Worm (Caenorhabditis elegans) whole organism, L1 larva: ENCODE results near the gene H34I24.2.
A peak's percentile ranks its signal among the peaks of the same experiment; 100 is the strongest.
"Not testable (repeated sequence)": the region's sequence is repeated elsewhere in the genome, so short reads cannot be mapped to it uniquely, and the experiment has no call there.

Experiments used
- C04F5.9 ChIP-seq: sonication (generic microtip); optimal IDR thresholded peaks from 2 replicates; lab custom pipeline; 2016; ENCODE audit warnings: missing genetic modification characterization, missing compliant biosample characterization
- C16A3.4 ChIP-seq: fragments of 150-350 bp; optimal IDR thresholded peaks from 2 replicates; lab custom pipeline; 2014; ENCODE audit warnings: missing biosample characterization, missing genetic modification characterization
- ama-1 ChIP-seq: fragments of 150-350 bp; optimal IDR thresholded peaks from 2 replicates; lab custom pipeline; 2014
- blmp-1 ChIP-seq: fragments of 150-350 bp; optimal IDR thresholded peaks from 2 replicates; lab custom pipeline; 2014; ENCODE audit warnings: missing biosample characterization, missing genetic modification characterization
- ceh-88 ChIP-seq: fragments of 200-800 bp; sonication (Bioruptor generic); IDR thresholded peaks from 2 replicates; pipeline ENCODE4 v1.3.6; 2022; ENCODE audit warnings: missing genetic modification characterization, missing compliant biosample characterization
- ces-1 ChIP-seq: fragments of 150-350 bp; optimal IDR thresholded peaks from 2 replicates; lab custom pipeline; 2014; ENCODE audit warnings: missing biosample characterization, missing genetic modification reagents, missing genetic modification characterization
- dpl-1 ChIP-seq, 3 experiments: fragments of 150-350 bp in 2 of 3; sonication (generic microtip) in 1 of 3; optimal IDR thresholded peaks; 2 replicates each; lab custom pipeline; 2014 to 2017; ENCODE audit warnings: missing biosample characterization in 3 of 3, missing genetic modification characterization in 3 of 3, missing genetic modification reagents in 3 of 3
- dsc-1 ChIP-seq: sonication (generic microtip); optimal IDR thresholded peaks from 2 replicates; lab custom pipeline; 2016; ENCODE audit warnings: mild to moderate bottlenecking, missing genetic modification characterization, missing compliant biosample characterization
- efl-1 ChIP-seq, 4 experiments: fragments of 150-350 bp; optimal IDR thresholded peaks in 3 of 4; peaks in 1 of 4; 1 replicate in 1 of 4; 2 replicates in 3 of 4; lab custom pipeline; 2014; ENCODE audit warnings: missing biosample characterization in 2 of 4, missing genetic modification characterization in 2 of 4, missing genetic modification reagents in 2 of 4
- egl-13 ChIP-seq: sonication (generic microtip); optimal IDR thresholded peaks from 2 replicates; lab custom pipeline; 2016; ENCODE audit warnings: missing genotype, missing genetic modification reagents, missing genetic modification characterization, missing compliant biosample characterization
- elt-2 ChIP-seq: sonication (generic microtip); optimal IDR thresholded peaks from 2 replicates; lab custom pipeline; 2016; ENCODE audit warnings: missing genetic modification characterization, mild to moderate bottlenecking, inconsistent platforms, missing compliant biosample characterization, missing genetic modification reagents
- ets-5 ChIP-seq: fragments of 200-800 bp; sonication (Bioruptor generic); IDR thresholded peaks from 2 replicates; pipeline ENCODE4 v1.3.6; 2022; ENCODE audit warnings: missing genetic modification characterization, missing compliant biosample characterization
- fkh-4 ChIP-seq: sonication (generic microtip); optimal IDR thresholded peaks from 2 replicates; lab custom pipeline; 2016; ENCODE audit warnings: missing compliant biosample characterization, missing genetic modification characterization, borderline replicate concordance
- fkh-8 ChIP-seq: sonication (generic microtip); optimal IDR thresholded peaks from 2 replicates; lab custom pipeline; 2016; ENCODE audit warnings: mild to moderate bottlenecking, missing genetic modification characterization, missing compliant biosample characterization
- irx-1 ChIP-seq: sonication (generic microtip); optimal IDR thresholded peaks from 2 replicates; lab custom pipeline; 2016; ENCODE audit warnings: missing genetic modification characterization, missing compliant biosample characterization
- jun-1 ChIP-seq: fragments of 150-350 bp; optimal IDR thresholded peaks from 2 replicates; lab custom pipeline; 2014; ENCODE audit warnings: missing biosample characterization, missing genetic modification reagents, missing genetic modification characterization
- lin-13 ChIP-seq: fragments of 150-350 bp; optimal IDR thresholded peaks from 2 replicates; lab custom pipeline; 2014; ENCODE audit warnings: missing biosample characterization, missing genetic modification reagents, missing genetic modification characterization
- lin-14 ChIP-seq: fragments of 200-800 bp; sonication (Bioruptor generic); optimal IDR thresholded peaks from 2 replicates; lab custom pipeline; 2018; ENCODE audit warnings: mild to moderate bottlenecking, missing genetic modification characterization, moderate library complexity, missing compliant biosample characterization
- lin-15B ChIP-seq: fragments of 150-350 bp; sonication (generic microtip); optimal IDR thresholded peaks from 3 replicates; lab custom pipeline; 2014; ENCODE audit warnings: missing biosample characterization, missing genetic modification characterization
- mab-9 ChIP-seq: fragments of 200-800 bp; sonication (Bioruptor generic); IDR thresholded peaks from 2 replicates; pipeline ENCODE4 v1.3.6; 2022; ENCODE audit warnings: missing genetic modification reagents, missing genetic modification characterization, missing compliant biosample characterization
- mdl-1 ChIP-seq, 2 experiments: fragments of 150-350 bp; optimal IDR thresholded peaks; 2 replicates each; lab custom pipeline; 2014 to 2017; ENCODE audit warnings: missing biosample characterization in 2 of 2, missing genetic modification characterization in 2 of 2, inconsistent platforms in 1 of 2
- mef-2 ChIP-seq: fragments of 150-350 bp; optimal IDR thresholded peaks from 2 replicates; lab custom pipeline; 2014; ENCODE audit warnings: missing biosample characterization, missing genetic modification characterization
- nhr-11 ChIP-seq: fragments of 150-350 bp; optimal IDR thresholded peaks from 2 replicates; lab custom pipeline; 2014; ENCODE audit warnings: missing biosample characterization, missing genetic modification characterization
- nhr-20 ChIP-seq: sonication (generic microtip); optimal IDR thresholded peaks from 2 replicates; lab custom pipeline; 2016; ENCODE audit warnings: mild to moderate bottlenecking, missing genetic modification characterization, missing compliant biosample characterization
- nhr-71 ChIP-seq: sonication (generic microtip); optimal IDR thresholded peaks from 2 replicates; lab custom pipeline; 2016; ENCODE audit warnings: mild to moderate bottlenecking, missing genetic modification characterization, moderate library complexity, missing compliant biosample characterization
- nhr-76 ChIP-seq: sonication (generic microtip); optimal IDR thresholded peaks from 2 replicates; lab custom pipeline; 2017; ENCODE audit warnings: missing biosample characterization, missing genetic modification characterization
- nhr-85 ChIP-seq: sonication (generic microtip); peaks from one replicate; lab custom pipeline; 2016; ENCODE audit warnings: missing genetic modification characterization, inconsistent platforms, missing compliant biosample characterization
- pag-3 ChIP-seq: sonication (generic microtip); optimal IDR thresholded peaks from 2 replicates; lab custom pipeline; 2017; ENCODE audit warnings: missing genetic modification characterization, mild to moderate bottlenecking, missing compliant biosample characterization, antibody characterized with exemption, borderline replicate concordance; ENCODE audit not compliant: insufficient read depth
- pax-3 ChIP-seq: fragments of 200-800 bp; sonication (Bioruptor generic); optimal IDR thresholded peaks from 2 replicates; lab custom pipeline; 2018; ENCODE audit warnings: mild to moderate bottlenecking, missing genetic modification characterization, moderate library complexity, missing compliant biosample characterization
- pqm-1 ChIP-seq: sonication (generic microtip); optimal IDR thresholded peaks from 3 replicates; lab custom pipeline; 2017; ENCODE audit warnings: missing biosample characterization, missing genetic modification characterization
- skn-1 ChIP-seq: fragments of 150-350 bp; optimal IDR thresholded peaks from 2 replicates; lab custom pipeline; 2014; ENCODE audit warnings: missing biosample characterization, missing genetic modification characterization
- snpc-4 ChIP-seq: fragments of 150-350 bp; optimal IDR thresholded peaks from 2 replicates; lab custom pipeline; 2014; ENCODE audit warnings: missing biosample characterization, missing genetic modification characterization
- sox-4 ChIP-seq: sonication (generic microtip); optimal IDR thresholded peaks from 2 replicates; lab custom pipeline; 2016; ENCODE audit warnings: missing genetic modification characterization, missing compliant biosample characterization
- sup-37 ChIP-seq: fragments of 200-800 bp; sonication (Bioruptor generic); optimal IDR thresholded peaks from 2 replicates; lab custom pipeline; 2018; ENCODE audit warnings: mild to moderate bottlenecking, missing genetic modification characterization, missing compliant biosample characterization
- tbx-2 ChIP-seq: sonication (generic microtip); optimal IDR thresholded peaks from 2 replicates; lab custom pipeline; 2016; ENCODE audit warnings: missing genetic modification characterization, missing compliant biosample characterization
- tlp-1 ChIP-seq: fragments of 150-350 bp; optimal IDR thresholded peaks from 2 replicates; lab custom pipeline; 2014; ENCODE audit warnings: missing biosample characterization, missing genetic modification characterization
- unc-130 ChIP-seq: fragments of 150-350 bp; optimal IDR thresholded peaks from 2 replicates; lab custom pipeline; 2017; ENCODE audit warnings: missing biosample characterization, missing genetic modification characterization, inconsistent platforms
- unc-98 ChIP-seq: fragments of 200-800 bp; sonication (Bioruptor generic); IDR thresholded peaks from 2 replicates; pipeline ENCODE4 v1.3.6; 2022; ENCODE audit warnings: missing genetic modification characterization, missing compliant biosample characterization
- xbp-1 ChIP-seq: sonication (generic microtip); optimal IDR thresholded peaks from 2 replicates; lab custom pipeline; 2016; ENCODE audit warnings: missing genetic modification characterization, missing compliant biosample characterization

The H34I24.2 gene

ce11 chrIII:2881117-2881516 is 39.3 kb downstream of the H34I24.2 start (continued):
- peak; percentile 7 for TF ChIP-seq nhr-85
- no peak for TF ChIP-seq sup-37
- TF ChIP-seq C04F5.9 (tag; lab: Kevin White, UChicago): no peak
- no peak for TF ChIP-seq tbx-2
- TF ChIP-seq mdl-1 (tag; optimal IDR thresholded peaks at IDR 0.05; lab: Kevin White, UChicago): no peak
- TF ChIP-seq lin-13 (GFP tag; lab: Kevin White, UChicago): no peak
- TF ChIP-seq mef-2 (tag; lab: Kevin White, UChicago): no peak
- no peak for TF ChIP-seq ceh-88 (GFP tag; lab: Robert Waterston, UW)
- TF ChIP-seq dpl-1 (GFP tag; optimal IDR thresholded peaks at IDR 0.05; lab: Kevin White, UChicago): no peak
- no peak for TF ChIP-seq ces-1 (GFP tag; lab: Kevin White, UChicago)
- TF ChIP-seq jun-1 (tag; lab: Kevin White, UChicago): no peak
- TF ChIP-seq nhr-76: no peak
- TF ChIP-seq ets-5 (GFP tag; lab: Robert Waterston, UW): no peak
- TF ChIP-seq nhr-11 (tag; lab: Kevin White, UChicago): no peak
- no peak for TF ChIP-seq lin-15B
- no peak for TF ChIP-seq fkh-8
- TF ChIP-seq fkh-4: no peak
- TF ChIP-seq xbp-1: peak; percentile 7
- peak; percentile 26 for TF ChIP-seq nhr-20 (tag; lab: Kevin White, UChicago)
- no peak for TF ChIP-seq pax-3 (tag; lab: Kevin White, UChicago)
- peak; percentile 61 for TF ChIP-seq nhr-71 (tag; lab: Kevin White, UChicago)
- TF ChIP-seq unc-130 (tag; lab: Kevin White, UChicago): no peak
- peak; percentile 66 for TF ChIP-seq dsc-1 (tag; lab: Kevin White, UChicago)
- no peak for TF ChIP-seq pag-3 (tag; lab: Kevin White, UChicago)
- no peak for TF ChIP-seq sox-4 (tag; lab: Kevin White, UChicago)
- TF ChIP-seq pqm-1 (tag; lab: Kevin White, UChicago): no peak
- no peak for TF ChIP-seq tlp-1
- no peak for TF ChIP-seq elt-2 (tag; lab: Kevin White, UChicago)
- TF ChIP-seq mab-9 (GFP tag; lab: Robert Waterston, UW): no peak
- TF ChIP-seq snpc-4: no peak
- TF ChIP-seq lin-14: peak; percentile 28
- TF ChIP-seq ama-1 (lab: Kevin White, UChicago): no peak
- TF ChIP-seq unc-98 (GFP tag; lab: Robert Waterston, UW): no peak
- TF ChIP-seq irx-1 (tag; lab: Kevin White, UChicago): peak; percentile 24
- no peak for TF ChIP-seq egl-13 (tag; lab: Kevin White, UChicago)
- TF ChIP-seq skn-1 (tag; lab: Kevin White, UChicago): no peak
- TF ChIP-seq, all 84 proteins: peak for 13

- not testable (repeated sequence) for TF ChIP-seq blmp-1, skn-1, C16A3.4 (tag; lab: Kevin White, UChicago)
These were observed 40.1 kb downstream of the H34I24.2 start, which contains the start of gene F56F11.2 for ce11 chrIII:2881989-2882388. Gene F56F11.2 (plus strand): TSS chrIII:2882289.

- no peak for TF ChIP-seq fkh-8
- no peak for TF ChIP-seq efl-1 (optimal IDR thresholded peaks at IDR 0.05; lab: Kevin White, UChicago)
- TF ChIP-seq efl-1 (GFP tag; optimal IDR thresholded peaks at IDR 0.05 in 1 of 2; lab: Kevin White, UChicago): peak in 1 of 2 experiments; percentile 41
These were observed 49.6 kb downstream of the H34I24.2 start, which contains the start of gene F56F11.1 for ce11 chrIII:2891443-2891842. Gene F56F11.1 (plus strand): TSS chrIII:2891743.
